Worm (Caenorhabditis elegans) whole organism, L4/young adult: ENCODE measurements around the gene F59G1.4.
A peak's percentile ranks its signal among the peaks of the same experiment; 100 is the strongest.

Experiments used
- W03F9.2 ChIP-seq: fragments of 150-350 bp; optimal IDR thresholded peaks from 2 replicates; lab custom pipeline; 2014; ENCODE audit warnings: missing biosample characterization, missing genetic modification characterization
- dao-5 ChIP-seq: sonication (generic microtip); optimal IDR thresholded peaks from 2 replicates; lab custom pipeline; 2016; ENCODE audit warnings: missing genotype, missing genetic modification characterization, moderate library complexity, missing compliant biosample characterization
- him-1 ChIP-seq: sonication (generic microtip); optimal IDR thresholded peaks from 2 replicates; lab custom pipeline; 2016; ENCODE audit warnings: missing genotype, missing genetic modification reagents, missing genetic modification characterization, missing compliant biosample characterization

ce11 chrII:5930095-5930653, 34.2 kb downstream of the F59G1.4 start:
- TF ChIP-seq W03F9.2 (tag; lab: Kevin White, UChicago), result peak; percentile 55
- no peak for TF ChIP-seq him-1 (tag; lab: Kevin White, UChicago)
- no peak for TF ChIP-seq dao-5 (tag; lab: Kevin White, UChicago)
